Worm (Caenorhabditis elegans) whole organism, L3 larva: ENCODE results near the gene F40G12.10.

ENCODE experiments used
- ama-1 ChIP-seq: fragments of 150-350 bp; optimal IDR thresholded peaks from 2 replicates; lab custom pipeline; 2018
- ztf-4 ChIP-seq: fragments of 150-350 bp; optimal IDR thresholded peaks from 2 replicates; lab custom pipeline; 2014; ENCODE audit warnings: missing biosample characterization, missing genetic modification characterization

DNA sequence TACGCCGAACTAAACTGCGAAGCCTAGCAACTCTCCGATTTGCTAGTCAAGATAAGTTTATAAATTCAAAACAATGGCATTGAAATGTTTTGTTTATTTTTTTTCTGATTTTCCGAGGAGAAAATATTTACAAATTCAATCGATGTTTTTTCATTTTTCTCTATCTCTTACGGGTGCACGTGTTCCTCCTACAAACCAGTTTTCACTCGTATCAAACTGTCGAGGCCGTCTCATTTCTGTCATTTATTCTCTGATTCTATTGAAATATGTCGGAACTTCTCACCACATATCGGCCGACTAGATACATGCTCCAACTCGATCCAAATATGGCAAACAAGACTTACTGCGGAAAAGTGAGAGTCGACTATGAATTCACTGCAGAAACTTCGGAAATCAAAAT, 48.1 kb downstream of the F40G12.10 start, which contains the start of gene F47B8.8:
- TF ChIP-seq ama-1 (lab: Kevin White, UChicago) = no peak
- no peak for TF ChIP-seq ztf-4 (tag; lab: Kevin White, UChicago)
